Fruit fly (Drosophila melanogaster): ENCODE measurements around the gene nerfin-1.

The nerfin-1 gene

DNA sequence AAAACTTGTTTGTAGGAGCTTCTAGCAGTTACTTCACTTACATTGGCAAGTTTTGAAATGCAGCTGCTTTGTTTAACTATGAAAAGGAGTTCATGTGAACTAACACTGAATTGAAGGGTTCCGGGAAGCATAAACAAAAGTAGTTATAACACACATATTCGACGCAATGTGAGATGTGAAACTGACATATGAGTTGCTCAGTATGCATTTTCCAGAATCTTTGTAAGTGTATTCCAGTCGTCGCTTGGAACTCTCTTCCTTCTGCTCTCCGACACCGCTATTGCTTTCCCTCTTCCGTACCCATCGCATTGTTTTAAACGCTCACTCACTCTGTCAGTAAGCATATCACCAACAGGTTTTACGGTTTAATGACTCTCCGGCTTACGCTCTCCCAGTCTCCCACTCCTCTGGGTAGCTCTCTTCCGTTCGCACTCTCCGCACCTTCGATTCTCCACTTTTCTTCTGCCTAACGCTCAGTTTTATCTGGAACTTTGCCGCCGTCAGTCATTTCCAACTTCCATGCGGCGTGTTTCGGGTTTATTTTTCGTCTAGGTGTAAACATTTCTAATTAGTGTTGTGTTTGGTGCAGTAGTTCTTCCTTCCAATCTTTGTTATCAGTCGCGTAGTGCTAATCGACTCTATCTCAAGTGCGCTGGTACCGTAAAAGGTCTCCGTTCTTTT, 50.4 kb downstream of the nerfin-1 start:
- TF ChIP-seq CG3065 (GFP tag; optimal IDR thresholded peaks at IDR 0.05) = no peak
- TF ChIP-seq CkIIα-i1 (GFP tag; IDR thresholded peaks at IDR 0.05) = no peak
- TF ChIP-seq gsb (GFP tag; IDR thresholded peaks at IDR 0.05) = no peak
- TF ChIP-seq CG3995 (GFP tag; optimal IDR thresholded peaks at IDR 0.05) = no peak
- no peak for TF ChIP-seq vfl (GFP tag; optimal IDR thresholded peaks at IDR 0.05)
- no peak for TF ChIP-seq trem (tag; optimal IDR thresholded peaks at IDR 0.05)
- no peak for TF ChIP-seq CG12236 (GFP tag; optimal IDR thresholded peaks at IDR 0.05)
- peak; percentile 31 for TF ChIP-seq yki (optimal IDR thresholded peaks at IDR 0.05)
- no peak for TF ChIP-seq onecut (GFP tag; IDR thresholded peaks at IDR 0.05)
- TF ChIP-seq Gsc (GFP tag; IDR thresholded peaks at IDR 0.05) = no peak
- TF ChIP-seq CG1792 (GFP tag; optimal IDR thresholded peaks at IDR 0.05) = no peak
- TF ChIP-seq ems (GFP tag; optimal IDR thresholded peaks at IDR 0.05) = no peak
- peak; percentile 61 for TF ChIP-seq Ets65A (GFP tag)
- no peak for TF ChIP-seq Usf (GFP tag; optimal IDR thresholded peaks at IDR 0.05)
- TF ChIP-seq nerfin-1 (tag; optimal IDR thresholded peaks at IDR 0.05) = peak; percentile 2
- no peak for TF ChIP-seq C15 (GFP tag; IDR thresholded peaks at IDR 0.05)
- no peak for TF ChIP-seq pros (GFP tag; optimal IDR thresholded peaks at IDR 0.05)
- TF ChIP-seq shn (GFP tag; optimal IDR thresholded peaks at IDR 0.05) = no peak
- TF ChIP-seq H15 (GFP tag; IDR thresholded peaks at IDR 0.05) = no peak
- no peak for TF ChIP-seq Camta (GFP tag; optimal IDR thresholded peaks at IDR 0.05)
- peak; percentile 8 for TF ChIP-seq nom (GFP tag; optimal IDR thresholded peaks at IDR 0.05)
- TF ChIP-seq Dip2 (GFP tag; IDR thresholded peaks at IDR 0.05) = no peak
- peak; percentile 7 for TF ChIP-seq Asciz (GFP tag; optimal IDR thresholded peaks at IDR 0.05)
- TF ChIP-seq caup (GFP tag; optimal IDR thresholded peaks at IDR 0.05; ENCODE audit: severe bottlenecking) = peak; percentile 9
- no peak; the same call in 2 of the 3 replicates for TF ChIP-seq zen2 (GFP tag; IDR thresholded peaks at IDR 0.05; ENCODE audit: partially characterized antibody)
- TF ChIP-seq grn (GFP tag; optimal IDR thresholded peaks at IDR 0.05) = peak; percentile 69
- no peak for TF ChIP-seq CG12391 (tag; optimal IDR thresholded peaks at IDR 0.05)
- no peak for TF ChIP-seq NK7.1 (GFP tag; optimal IDR thresholded peaks at IDR 0.05)
- TF ChIP-seq gro (GFP tag; optimal IDR thresholded peaks at IDR 0.05) = peak; percentile 26
- TF ChIP-seq Drgx (GFP tag; IDR thresholded peaks at IDR 0.05) = peak; percentile 41
- TF ChIP-seq sug (tag; optimal IDR thresholded peaks at IDR 0.05) = peak; percentile 58
- TF ChIP-seq Xrp1 (GFP tag; IDR thresholded peaks at IDR 0.05) = no peak
- no peak for TF ChIP-seq CG30020 (tag; optimal IDR thresholded peaks at IDR 0.05)
- TF ChIP-seq Kr (GFP tag; optimal IDR thresholded peaks at IDR 0.05) = no peak
- no peak for TF ChIP-seq CG12104 (GFP tag; optimal IDR thresholded peaks at IDR 0.05)
- TF ChIP-seq toy (GFP tag; IDR thresholded peaks at IDR 0.05) = no peak
- TF ChIP-seq BtbVII (GFP tag; optimal IDR thresholded peaks at IDR 0.05) = peak; percentile 22
- peak; percentile 5 for TF ChIP-seq CG10543 (GFP tag; optimal IDR thresholded peaks at IDR 0.05)
- TF ChIP-seq CG11456 (GFP tag; IDR thresholded peaks at IDR 0.05) = no peak
- no peak for TF ChIP-seq slou (GFP tag; optimal IDR thresholded peaks at IDR 0.05)
- no peak for TF ChIP-seq CG7372 (GFP tag; IDR thresholded peaks at IDR 0.05)
- TF ChIP-seq corto (GFP tag; optimal IDR thresholded peaks at IDR 0.05) = no peak
- TF ChIP-seq CG14965 (GFP tag; optimal IDR thresholded peaks at IDR 0.05; ENCODE audit: borderline replicate concordance) = peak; percentile 31
- TF ChIP-seq Dref (GFP tag; IDR thresholded peaks at IDR 0.05) = no peak
- peak; percentile 5 to 24 for TF ChIP-seq bsh (GFP tag; optimal IDR thresholded peaks at IDR 0.05)
- no peak for TF ChIP-seq cg (GFP tag; optimal IDR thresholded peaks at IDR 0.05)
- no peak for TF ChIP-seq z (GFP tag; IDR thresholded peaks at IDR 0.05)
- no peak for TF ChIP-seq Hsf (GFP tag; optimal IDR thresholded peaks at IDR 0.05)
- TF ChIP-seq CG18262 (tag; optimal IDR thresholded peaks at IDR 0.05) = no peak
- TF ChIP-seq ken (GFP tag; IDR thresholded peaks at IDR 0.05) = no peak
- TF ChIP-seq CG10959 (GFP tag; IDR thresholded peaks at IDR 0.05) = no peak
- TF ChIP-seq seq (GFP tag; IDR thresholded peaks at IDR 0.05) = no peak

All from whole organism, embryonic.